Worm (Caenorhabditis elegans) whole organism, late embryonic: Measurements from ENCODE around the gene C36A4.10.

Experiments
- F13H6.1 ChIP-seq: sonication (generic microtip); optimal IDR thresholded peaks from 2 replicates; lab custom pipeline; 2016; ENCODE audit warnings: missing genetic modification characterization, missing compliant biosample characterization
- K02D7.2 ChIP-seq: sonication (generic microtip); optimal IDR thresholded peaks from 2 replicates; lab custom pipeline; 2017; ENCODE audit warnings: mild to moderate bottlenecking, missing genetic modification characterization, missing compliant biosample characterization
- Y22D7AL.16 ChIP-seq: sonication (generic microtip); optimal IDR thresholded peaks from 2 replicates; lab custom pipeline; 2016; ENCODE audit warnings: missing genetic modification characterization, missing compliant biosample characterization
- ceh-18 ChIP-seq: sonication (generic microtip); optimal IDR thresholded peaks from 2 replicates; lab custom pipeline; 2016; ENCODE audit warnings: missing genetic modification characterization, missing compliant biosample characterization
- ceh-2 ChIP-seq: sonication (generic microtip); optimal IDR thresholded peaks from 2 replicates; lab custom pipeline; 2016; ENCODE audit warnings: missing genotype, missing genetic modification characterization, missing compliant biosample characterization
- ceh-31 ChIP-seq: sonication (generic microtip); optimal IDR thresholded peaks from 2 replicates; lab custom pipeline; 2016; ENCODE audit warnings: missing genetic modification characterization, missing compliant biosample characterization
- ceh-34 ChIP-seq: sonication (generic microtip); optimal IDR thresholded peaks from 2 replicates; lab custom pipeline; 2016; ENCODE audit warnings: mild to moderate bottlenecking, missing genetic modification characterization, missing compliant biosample characterization
- ceh-6 ChIP-seq: fragments of 200-800 bp; sonication (Bioruptor generic); optimal IDR thresholded peaks from 2 replicates; lab custom pipeline; 2018; ENCODE audit warnings: mild to moderate bottlenecking, missing genetic modification characterization, missing compliant biosample characterization
- che-1 ChIP-seq: sonication (generic microtip); optimal IDR thresholded peaks from 2 replicates; lab custom pipeline; 2016; ENCODE audit warnings: mild to moderate bottlenecking, missing genetic modification characterization, missing compliant biosample characterization
- elt-2 ChIP-seq: sonication (generic microtip); optimal IDR thresholded peaks from 2 replicates; lab custom pipeline; 2016; ENCODE audit warnings: missing genetic modification reagents, missing genetic modification characterization, missing compliant biosample characterization
- fkh-6 ChIP-seq: sonication (generic microtip); optimal IDR thresholded peaks from 2 replicates; lab custom pipeline; 2016; ENCODE audit warnings: missing genetic modification characterization, missing compliant biosample characterization
- gmeb-2 ChIP-seq: sonication (generic microtip); optimal IDR thresholded peaks from 2 replicates; lab custom pipeline; 2016; ENCODE audit warnings: missing genetic modification characterization, inconsistent platforms, missing compliant biosample characterization
- hlh-30 ChIP-seq: sonication (generic microtip); optimal IDR thresholded peaks from 2 replicates; lab custom pipeline; 2017; ENCODE audit warnings: antibody characterized with exemption, missing genetic modification characterization, missing compliant biosample characterization; ENCODE audit not compliant: insufficient read depth
- lim-6 ChIP-seq: sonication (generic microtip); optimal IDR thresholded peaks from 2 replicates; lab custom pipeline; 2016; ENCODE audit warnings: missing genetic modification characterization, missing compliant biosample characterization
- nfya-1 ChIP-seq: sonication (generic microtip); optimal IDR thresholded peaks from 2 replicates; lab custom pipeline; 2017; ENCODE audit warnings: missing genetic modification characterization, mild to moderate bottlenecking, missing compliant biosample characterization, antibody characterized with exemption, moderate library complexity
- pqm-1 ChIP-seq: sonication (generic microtip); optimal IDR thresholded peaks from 2 replicates; lab custom pipeline; 2016; ENCODE audit warnings: missing genetic modification characterization, missing compliant biosample characterization
- pros-1 ChIP-seq: fragments of 150-350 bp; optimal IDR thresholded peaks from 2 replicates; lab custom pipeline; 2014; ENCODE audit warnings: missing biosample characterization, missing genetic modification reagents, missing genetic modification characterization
- ref-2 ChIP-seq: sonication (generic microtip); optimal IDR thresholded peaks from 2 replicates; lab custom pipeline; 2016; ENCODE audit warnings: missing genetic modification characterization, missing compliant biosample characterization
- rnt-1 ChIP-seq: sonication (generic microtip); optimal IDR thresholded peaks from 2 replicates; lab custom pipeline; 2016; ENCODE audit warnings: missing genetic modification characterization, missing compliant biosample characterization
- sdc-2 ChIP-seq: sonication (generic microtip); optimal IDR thresholded peaks from 2 replicates; lab custom pipeline; 2016; ENCODE audit warnings: missing genotype, missing genetic modification characterization, missing compliant biosample characterization
- sox-2 ChIP-seq: fragments of 200-800 bp; sonication (Bioruptor generic); IDR thresholded peaks from 2 replicates; pipeline ENCODE4 v1.3.6; 2022; ENCODE audit warnings: missing genetic modification reagents, missing genetic modification characterization, missing compliant biosample characterization
- tbx-2 ChIP-seq: sonication (generic microtip); optimal IDR thresholded peaks from 2 replicates; lab custom pipeline; 2016; ENCODE audit warnings: missing genetic modification characterization, missing compliant biosample characterization
- unc-42 ChIP-seq: sonication (generic microtip); optimal IDR thresholded peaks from 2 replicates; lab custom pipeline; 2016; ENCODE audit warnings: missing genotype, missing genetic modification characterization, missing compliant biosample characterization
- unc-55 ChIP-seq: sonication (generic microtip); optimal IDR thresholded peaks from 2 replicates; lab custom pipeline; 2017; ENCODE audit warnings: missing biosample characterization, missing genetic modification reagents, missing genetic modification characterization
- ztf-16 ChIP-seq: sonication (generic microtip); optimal IDR thresholded peaks from 2 replicates; lab custom pipeline; 2017; ENCODE audit warnings: missing genetic modification characterization, missing compliant biosample characterization

C36A4.10 gene

ce11 chrIII:3790855-3791254 lies 40.4 kb downstream of the C36A4.10 start:
- TF ChIP-seq nfya-1 (tag; lab: Kevin White, UChicago) (peak; percentile 92), rnt-1 (tag; lab: Kevin White, UChicago) (no peak)

DNA sequence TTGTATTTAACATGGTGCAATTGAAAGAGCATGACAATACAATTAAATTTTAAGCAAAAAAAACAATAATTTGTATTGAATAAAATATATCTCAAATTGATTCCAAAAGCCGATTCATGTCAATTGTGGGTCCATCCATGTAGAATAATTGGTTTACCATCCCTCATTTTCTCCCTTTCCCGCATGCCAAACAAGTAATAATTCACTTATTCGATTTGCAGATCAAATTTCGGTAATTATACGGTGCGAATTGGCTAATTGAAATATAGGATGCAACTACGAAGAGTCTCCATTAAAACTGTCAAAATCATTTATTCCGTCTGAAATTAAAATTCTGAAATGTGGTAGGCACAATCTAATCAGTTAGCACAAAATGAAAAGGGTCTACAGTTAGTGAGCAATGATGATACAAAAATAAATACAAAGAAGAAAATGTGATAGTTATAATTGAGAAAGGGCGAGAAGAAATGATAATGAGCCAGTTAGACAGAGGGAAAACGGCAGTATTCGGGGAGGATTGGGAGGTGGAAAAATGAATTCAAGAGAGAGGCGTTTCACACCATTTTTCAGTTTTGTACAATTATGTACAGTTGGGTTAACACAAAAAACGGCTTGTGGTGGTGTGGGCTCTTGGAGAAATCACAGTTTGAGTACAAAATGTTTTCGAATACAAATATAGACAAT lies 41.5 kb downstream of the C36A4.10 start:
- TF ChIP-seq fkh-6 (tag; lab: Kevin White, UChicago) = no peak
- peak; percentile 14 for TF ChIP-seq pros-1
- TF ChIP-seq rnt-1 (tag; lab: Kevin White, UChicago) = no peak
- TF ChIP-seq sdc-2 (tag; lab: Kevin White, UChicago) = no peak
- peak; percentile 73 for TF ChIP-seq ceh-31 (tag; lab: Kevin White, UChicago)
- peak; percentile 94 for TF ChIP-seq unc-42
- TF ChIP-seq ref-2 (tag; lab: Kevin White, UChicago) = no peak

ce11 chrIII:3786427-3786935 lies 44.8 kb downstream of the C36A4.10 start, which contains the start of gene acy-3:
acy-3 (minus strand) TSS chrIII:3786477.
- TF ChIP-seq ceh-6 (no peak), F13H6.1 (peak; percentile 70), ceh-18 (peak; percentile 56), nfya-1 (tag; lab: Kevin White, UChicago) (peak; percentile 47), rnt-1 (tag; lab: Kevin White, UChicago) (peak; percentile 73), ceh-31 (tag; lab: Kevin White, UChicago) (peak; percentile 32), gmeb-2 (tag; lab: Kevin White, UChicago) (peak; percentile 3), unc-42 (no peak), tbx-2 (tag; lab: Kevin White, UChicago) (peak; percentile 44), che-1 (peak; percentile 7), hlh-30 (tag; lab: Kevin White, UChicago) (peak; percentile 13), lim-6 (tag; lab: Kevin White, UChicago) (no peak), ztf-16 (no peak), ceh-34 (tag; lab: Kevin White, UChicago) (peak; percentile 40), ceh-2 (peak; percentile 13), unc-55 (GFP tag; lab: Kevin White, UChicago) (peak; percentile 60), ref-2 (tag; lab: Kevin White, UChicago) (peak; percentile 64), Y22D7AL.16 (tag; lab: Kevin White, UChicago) (no peak)
- TF ChIP-seq, all 69 proteins: peak for 13

ce11 chrIII:3785094-3785493 lies 46.2 kb downstream of the C36A4.10 start:
- no peak for TF ChIP-seq K02D7.2 (tag; lab: Kevin White, UChicago)
- no peak for TF ChIP-seq sdc-2 (tag; lab: Kevin White, UChicago)
- TF ChIP-seq ceh-6 = no peak
- peak; percentile 41 for TF ChIP-seq elt-2
- TF ChIP-seq nfya-1 (tag; lab: Kevin White, UChicago) = no peak
- TF ChIP-seq, all 69 proteins: peak for 1

- peak; percentile 37 for TF ChIP-seq unc-55 (GFP tag; lab: Kevin White, UChicago)
- no peak for TF ChIP-seq gmeb-2 (tag; lab: Kevin White, UChicago)
Measured at ce11 chrIII:3783914-3784313, 47.4 kb downstream of the C36A4.10 start.

ce11 chrIII:3782853-3783252 lies 48.4 kb downstream of the C36A4.10 start:
- no peak for TF ChIP-seq pqm-1
- peak; percentile 74 for TF ChIP-seq ceh-18
- peak; percentile 59 for TF ChIP-seq unc-55 (GFP tag; lab: Kevin White, UChicago)
- TF ChIP-seq nfya-1 (tag; lab: Kevin White, UChicago) = peak; percentile 13
- TF ChIP-seq tbx-2 (tag; lab: Kevin White, UChicago) = no peak
- TF ChIP-seq rnt-1 (tag; lab: Kevin White, UChicago) = peak; percentile 28
- TF ChIP-seq, all 69 proteins: peak for 4

DNA sequence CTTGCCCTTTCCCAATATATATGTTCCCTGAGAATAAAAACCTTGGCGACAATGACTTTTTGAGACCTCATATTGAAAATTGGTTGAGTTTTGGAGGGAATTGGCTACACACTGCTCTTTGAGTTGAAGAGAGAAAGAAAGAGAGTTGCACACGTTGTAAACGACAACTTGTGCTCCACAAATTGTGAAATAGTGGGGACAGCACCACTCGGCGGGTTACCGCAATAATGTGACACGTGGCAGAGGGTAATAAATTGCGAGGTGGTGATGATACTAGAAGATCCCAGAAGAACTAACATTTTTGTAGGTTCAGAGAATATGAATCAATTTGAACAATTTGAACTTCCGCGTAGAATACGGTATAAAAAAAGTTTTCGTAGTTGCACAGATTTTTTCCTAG lies 49.5 kb downstream of the C36A4.10 start:
- TF ChIP-seq rnt-1 (tag; lab: Kevin White, UChicago) (peak; percentile 34), sox-2 (GFP tag; lab: Robert Waterston, UW) (no peak)
- TF ChIP-seq, all 69 proteins: peak for 1
